Fruit fly (Drosophila melanogaster) whole organism, embryonic: Measurements from ENCODE around the gene CG6726.
A peak's percentile ranks its signal among the peaks of the same experiment; 100 is the strongest.

Experiments
- C15 ChIP-seq: fragments of 200-800 bp; sonication (Bioruptor generic); IDR thresholded peaks from 3 replicates; pipeline ENCODE4 v1.3.6; 2022; ENCODE audit warnings: missing biosample characterization, missing genetic modification characterization
- CG10431 ChIP-seq: fragments of 200-800 bp; sonication (Bioruptor generic); optimal IDR thresholded peaks from 3 replicates; lab custom pipeline; 2018; ENCODE audit warnings: missing biosample characterization, mild to moderate bottlenecking, missing genetic modification characterization
- CG15269 ChIP-seq: fragments of 200-800 bp; sonication (Bioruptor generic); optimal IDR thresholded peaks from 2 replicates; lab custom pipeline; 2018; ENCODE audit warnings: missing biosample characterization, mild to moderate bottlenecking, missing genetic modification characterization, moderate library complexity
- CG1529 ChIP-seq: fragments of 200-800 bp; sonication (Bioruptor generic); optimal IDR thresholded peaks from 3 replicates; lab custom pipeline; 2018; ENCODE audit warnings: missing biosample characterization, missing genetic modification characterization
- CG15479 ChIP-seq: fragments of 200-800 bp; sonication (Bioruptor generic); optimal IDR thresholded peaks from 3 replicates; lab custom pipeline; 2019; ENCODE audit warnings: missing biosample characterization, mild to moderate bottlenecking, missing genetic modification characterization, moderate library complexity
- CG16815 ChIP-seq: fragments of 200-800 bp; sonication (Bioruptor generic); optimal IDR thresholded peaks from 3 replicates; lab custom pipeline; 2017; ENCODE audit warnings: missing biosample characterization, mild to moderate bottlenecking, missing genetic modification characterization
- CG18764 ChIP-seq: fragments of 200-800 bp; sonication (Bioruptor generic); optimal IDR thresholded peaks from 3 replicates; lab custom pipeline; 2016; ENCODE audit warnings: missing biosample characterization, missing genetic modification characterization
- CG2875 ChIP-seq: fragments of 200-800 bp; sonication (Bioruptor generic); optimal IDR thresholded peaks from 2 replicates; lab custom pipeline; 2017; ENCODE audit warnings: missing biosample characterization, mild to moderate bottlenecking, missing genetic modification characterization, missing genetic modification reagents
- CG30403 ChIP-seq: fragments of 200-800 bp; sonication (Bioruptor generic); optimal IDR thresholded peaks from 3 replicates; lab custom pipeline; 2016; ENCODE audit warnings: missing biosample characterization, missing genetic modification characterization
- CG33557 ChIP-seq: fragments of 200-800 bp; sonication (Bioruptor generic); optimal IDR thresholded peaks from 2 replicates; lab custom pipeline; 2019; ENCODE audit warnings: missing biosample characterization, mild to moderate bottlenecking, missing genetic modification characterization, moderate library complexity
- CG34224 ChIP-seq: fragments of 200-800 bp; sonication (Bioruptor generic); IDR thresholded peaks from 3 replicates; pipeline ENCODE4 v1.3.6; 2022; ENCODE audit warnings: missing biosample characterization, missing genetic modification characterization; ENCODE audit not compliant: partially characterized antibody
- CG3847 ChIP-seq: fragments of 200-800 bp; sonication (Bioruptor generic); IDR thresholded peaks from 2 replicates; pipeline ENCODE4 v1.3.6; 2022; ENCODE audit warnings: missing biosample characterization, missing genetic modification characterization
- CG4730 ChIP-seq: fragments of 200-800 bp; sonication (Bioruptor generic); IDR thresholded peaks from 2 replicates; pipeline ENCODE4 v1.3.6; 2022; ENCODE audit warnings: missing biosample characterization, missing genetic modification characterization
- CG6813 ChIP-seq: fragments of 200-800 bp; sonication (Bioruptor generic); optimal IDR thresholded peaks from 2 replicates; lab custom pipeline; 2017; ENCODE audit warnings: missing biosample characterization, missing genetic modification characterization, mild to moderate bottlenecking, moderate library complexity, missing genetic modification reagents
- CG7556 ChIP-seq: fragments of 200-800 bp; sonication (Bioruptor generic); optimal IDR thresholded peaks from 2 replicates; lab custom pipeline; 2017; ENCODE audit warnings: missing biosample characterization, mild to moderate bottlenecking, missing genetic modification characterization
- CG9609 ChIP-seq: fragments of 200-800 bp; sonication (Bioruptor generic); optimal IDR thresholded peaks from 3 replicates; lab custom pipeline; 2016; ENCODE audit warnings: missing biosample characterization, missing genetic modification characterization
- Chrac-16 ChIP-seq: fragments of 200-800 bp; sonication (Bioruptor generic); optimal IDR thresholded peaks from 3 replicates; lab custom pipeline; 2016; ENCODE audit warnings: missing biosample characterization, missing genetic modification characterization
- D19A ChIP-seq: fragments of 200-800 bp; optimal IDR thresholded peaks from 3 replicates; lab custom pipeline; 2019; ENCODE audit warnings: missing biosample characterization, mild to moderate bottlenecking, missing genetic modification characterization, moderate library complexity
- Dip2 ChIP-seq: fragments of 200-800 bp; sonication (Bioruptor generic); IDR thresholded peaks from 2 replicates; pipeline ENCODE4 v1.3.6; 2022; ENCODE audit warnings: missing biosample characterization, missing genetic modification characterization
- Doc3 ChIP-seq: fragments of 200-800 bp; sonication (Bioruptor generic); IDR thresholded peaks from 3 replicates; pipeline ENCODE4 v1.3.6; 2022; ENCODE audit warnings: missing biosample characterization, missing genetic modification characterization; ENCODE audit not compliant: partially characterized antibody
- Elba2 ChIP-seq: fragments of 200-800 bp; sonication (Bioruptor generic); optimal IDR thresholded peaks from 3 replicates; lab custom pipeline; 2016; ENCODE audit warnings: missing biosample characterization, missing genetic modification characterization
- Mes4 ChIP-seq: fragments of 200-800 bp; sonication (Bioruptor generic); optimal IDR thresholded peaks from 2 replicates; lab custom pipeline; 2016; ENCODE audit warnings: missing biosample characterization, missing genetic modification characterization
- NfI ChIP-seq: fragments of 200-800 bp; sonication (Bioruptor generic); optimal IDR thresholded peaks from 3 replicates; lab custom pipeline; 2018; ENCODE audit warnings: missing biosample characterization, mild to moderate bottlenecking, missing genetic modification characterization, moderate library complexity
- Oaz ChIP-seq: fragments of 200-800 bp; sonication (Bioruptor generic); IDR thresholded peaks from 2 replicates; pipeline ENCODE4 v1.3.6; 2022; ENCODE audit warnings: missing biosample characterization, missing genetic modification characterization
- PHDP ChIP-seq: fragments of 200-800 bp; sonication (Bioruptor generic); optimal IDR thresholded peaks from 3 replicates; lab custom pipeline; 2018; ENCODE audit warnings: missing biosample characterization, mild to moderate bottlenecking, missing genetic modification characterization, moderate library complexity
- Sox102F ChIP-seq: fragments of 200-800 bp; sonication (Bioruptor generic); optimal IDR thresholded peaks from 2 replicates; lab custom pipeline; 2018; ENCODE audit warnings: missing biosample characterization, mild to moderate bottlenecking, missing genetic modification characterization, moderate library complexity
- Sry-δ ChIP-seq: fragments of 200-800 bp; sonication (Bioruptor generic); optimal IDR thresholded peaks from 2 replicates; lab custom pipeline; 2016; ENCODE audit warnings: missing biosample characterization, missing genetic modification characterization
- ab ChIP-seq: fragments of 200-800 bp; sonication (Bioruptor generic); optimal IDR thresholded peaks from 2 replicates; lab custom pipeline; 2016; ENCODE audit warnings: missing biosample characterization, missing genetic modification characterization
- amos ChIP-seq: fragments of 200-800 bp; sonication (Bioruptor generic); IDR thresholded peaks from 2 replicates; pipeline ENCODE4 v1.3.6; 2022; ENCODE audit warnings: missing biosample characterization, missing genetic modification characterization; ENCODE audit not compliant: partially characterized antibody
- bsh ChIP-seq, 2 experiments: fragments of 200-800 bp; sonication (Bioruptor generic); optimal IDR thresholded peaks; 2 replicates each; lab custom pipeline; 2017 to 2018; ENCODE audit warnings: mild to moderate bottlenecking in 2 of 2, missing biosample characterization in 2 of 2, missing genetic modification characterization in 2 of 2, moderate library complexity in 1 of 2
- cas ChIP-seq: fragments of 200-800 bp; sonication (Bioruptor generic); IDR thresholded peaks from 2 replicates; pipeline ENCODE4 v1.3.6; 2022; ENCODE audit warnings: missing biosample characterization, missing genetic modification characterization
- crc ChIP-seq: fragments of 200-800 bp; sonication (Bioruptor generic); optimal IDR thresholded peaks from 2 replicates; lab custom pipeline; 2016; ENCODE audit warnings: missing biosample characterization, missing genetic modification characterization
- croc ChIP-seq: fragments of 200-800 bp; sonication (Bioruptor generic); conservative IDR thresholded peaks from 3 replicates; pipeline ENCODE4 v1.3.6; 2022; ENCODE audit warnings: missing biosample characterization, missing genetic modification characterization
- dati ChIP-seq: fragments of 200-800 bp; sonication (Bioruptor generic); IDR thresholded peaks from 2 replicates; pipeline ENCODE4 v1.3.6; 2022; ENCODE audit warnings: missing biosample characterization, missing genetic modification characterization
- gcm2 ChIP-seq: fragments of 200-800 bp; sonication (Bioruptor generic); optimal IDR thresholded peaks from 2 replicates; lab custom pipeline; 2016; ENCODE audit warnings: missing biosample characterization, missing genetic modification characterization
- gsb-n ChIP-seq: fragments of 200-800 bp; sonication (Bioruptor generic); optimal IDR thresholded peaks from 3 replicates; lab custom pipeline; 2018; ENCODE audit warnings: missing biosample characterization, mild to moderate bottlenecking, missing genetic modification characterization
- gt ChIP-seq: fragments of 200-800 bp; sonication (Bioruptor generic); IDR thresholded peaks from 2 replicates; pipeline ENCODE4 v1.3.6; 2022; ENCODE audit warnings: missing biosample characterization, missing genetic modification characterization
- inv ChIP-seq: fragments of 200-800 bp; sonication (Bioruptor generic); IDR thresholded peaks from 2 replicates; pipeline ENCODE4 v1.3.6; 2022; ENCODE audit warnings: missing biosample characterization, missing genetic modification characterization; ENCODE audit not compliant: partially characterized antibody
- luna ChIP-seq: fragments of 200-800 bp; sonication (Bioruptor generic); optimal IDR thresholded peaks from 2 replicates; lab custom pipeline; 2016; ENCODE audit warnings: missing biosample characterization, missing genetic modification characterization
- mam ChIP-seq: fragments of 200-800 bp; sonication (Bioruptor generic); optimal IDR thresholded peaks from 3 replicates; lab custom pipeline; 2016; ENCODE audit warnings: missing biosample characterization, missing genetic modification characterization
- nau ChIP-seq: fragments of 200-800 bp; sonication (Bioruptor generic); optimal IDR thresholded peaks from 3 replicates; lab custom pipeline; 2017; ENCODE audit warnings: missing biosample characterization, mild to moderate bottlenecking, missing genetic modification characterization, missing genetic modification reagents
- onecut ChIP-seq: fragments of 200-800 bp; sonication (Bioruptor generic); IDR thresholded peaks from 2 replicates; pipeline ENCODE4 v1.3.6; 2022; ENCODE audit warnings: missing biosample characterization, missing genetic modification characterization
- pan ChIP-seq, 4 experiments: fragments of >200 bp in 3 of 4; fragments of 200-800 bp in 1 of 4; sonication (Bioruptor generic) in 1 of 4; optimal IDR thresholded peaks in 3 of 4; IDR thresholded peaks in 1 of 4; 2 replicates each; pipeline versions ENCODE4 v1.3.6 to Lab custom; 2017 to 2022; ENCODE audit warnings: missing biosample characterization in 2 of 4, missing genetic modification characterization in 2 of 4, mixed read lengths in 1 of 4
- pho ChIP-seq: fragments of 200-800 bp; sonication (Bioruptor generic); optimal IDR thresholded peaks from 2 replicates; lab custom pipeline; 2016; ENCODE audit warnings: missing biosample characterization, missing genetic modification characterization
- pita ChIP-seq: fragments of 200-800 bp; sonication (Bioruptor generic); optimal IDR thresholded peaks from 2 replicates; lab custom pipeline; 2017; ENCODE audit warnings: missing biosample characterization, mild to moderate bottlenecking, missing genetic modification characterization
- pum ChIP-seq: fragments of 200-800 bp; sonication (Bioruptor generic); optimal IDR thresholded peaks from 2 replicates; lab custom pipeline; 2016; ENCODE audit warnings: missing biosample characterization, missing genetic modification characterization
- sisA ChIP-seq: fragments of 200-800 bp; sonication (Bioruptor generic); IDR thresholded peaks from 2 replicates; pipeline ENCODE4 v1.3.6; 2022; ENCODE audit warnings: missing biosample characterization, missing genetic modification characterization
- tin ChIP-seq: fragments of 200-800 bp; sonication (Bioruptor generic); optimal IDR thresholded peaks from 3 replicates; lab custom pipeline; 2016; ENCODE audit warnings: missing biosample characterization, missing genetic modification characterization
- toy ChIP-seq: fragments of 200-800 bp; sonication (Bioruptor generic); IDR thresholded peaks from 2 replicates; pipeline ENCODE4 v1.3.6; 2022; ENCODE audit warnings: missing biosample characterization, missing genetic modification characterization
- twi ChIP-seq: fragments of 200-800 bp; optimal IDR thresholded peaks from 2 replicates; lab custom pipeline; 2019; ENCODE audit warnings: missing biosample characterization, mild to moderate bottlenecking, missing genetic modification characterization, moderate library complexity

The CG6726 gene

DNA sequence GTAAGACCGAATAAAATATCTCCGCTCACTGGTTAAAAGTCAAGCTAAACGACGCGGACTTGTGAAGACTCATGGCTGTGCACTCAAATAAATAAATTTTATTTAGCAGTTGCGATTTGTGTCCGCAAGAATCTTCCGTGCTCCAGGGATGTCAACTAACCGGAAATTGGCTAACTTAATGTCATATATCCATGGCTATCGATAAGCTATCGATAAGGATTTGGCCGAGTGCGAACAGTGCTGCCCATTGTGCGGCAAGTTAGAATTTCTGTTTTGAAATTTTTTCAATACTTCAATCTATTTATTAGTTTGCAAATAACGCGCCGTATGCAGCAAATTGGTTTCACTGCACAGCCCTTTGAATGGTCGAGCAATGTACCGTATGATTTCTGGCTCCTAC, 37.6 kb upstream of the CG6726 start, which contains the start of gene p53 (continued):
- TF ChIP-seq CG33557 (GFP tag; lab: Kevin White, UChicago) (peak; percentile 45), Sry-δ (GFP tag; lab: Kevin White, UChicago) (peak; percentile 74), CG30403 (GFP tag; lab: Kevin White, UChicago) (peak; percentile 57), cas (no peak), Sox102F (GFP tag; lab: Kevin White, UChicago) (peak; percentile 30), ab (GFP tag; lab: Kevin White, UChicago) (no peak), dati (GFP tag; lab: Robert Waterston, UW) (peak; percentile 48; the same call in 1 of the 2 replicates), pita (GFP tag; lab: Kevin White, UChicago) (no peak), pho (peak; percentile 59), CG6813 (GFP tag; lab: Kevin White, UChicago) (peak; percentile 71), sisA (GFP tag; lab: Robert Waterston, UW) (peak; percentile 24; the same call in 1 of the 2 replicates), CG4730 (peak; percentile 55), C15 (0 out of 3 replicates have a peak, but pooled peaks have one; percentile 27), inv (GFP tag; lab: Robert Waterston, UW) (peak; percentile 67), toy (peak; percentile 38; the same call in 1 of the 2 replicates), crc (GFP tag; lab: Kevin White, UChicago) (peak; percentile 51), pum (GFP tag; lab: Kevin White, UChicago) (peak; percentile 40), CG18764 (peak; percentile 63), CG7556 (GFP tag; lab: Kevin White, UChicago) (peak; percentile 33), twi (tag; lab: Kevin White, UChicago) (peak; percentile 49), gcm2 (peak; percentile 71), Oaz (GFP tag; lab: Robert Waterston, UW) (0 out of 2 replicates have a peak, but pooled peaks have one; percentile 36), CG1529 (GFP tag; lab: Kevin White, UChicago) (peak; percentile 60), CG10431 (GFP tag; lab: Kevin White, UChicago) (peak; percentile 32), luna (GFP tag; lab: Kevin White, UChicago) (peak; percentile 64), NfI (GFP tag; lab: Kevin White, UChicago) (peak; percentile 91), Elba2 (GFP tag; lab: Kevin White, UChicago) (no peak), nau (GFP tag; lab: Kevin White, UChicago) (peak; percentile 86), Doc3 (GFP tag; lab: Robert Waterston, UW) (peak; percentile 41; the same call in 1 of the 3 replicates), CG2875 (GFP tag; lab: Kevin White, UChicago) (peak; percentile 72), CG3847 (peak; percentile 71), amos (GFP tag; lab: Robert Waterston, UW) (peak; percentile 80), bsh (GFP tag; optimal IDR thresholded peaks at IDR 0.05; lab: Kevin White, UChicago) (peak in 1 of 2 experiments; percentile 64), CG34224 (GFP tag; lab: Robert Waterston, UW) (peak; percentile 54), mam (peak; percentile 67), D19A (no peak), gt (GFP tag; lab: Robert Waterston, UW) (no peak), CG9609 (GFP tag; lab: Kevin White, UChicago) (peak; percentile 66), CG15479 (GFP tag; lab: Kevin White, UChicago) (no peak), PHDP (peak; percentile 79), pan (optimal IDR thresholded peaks at IDR 0.05; lab: Kevin White, UChicago) (no peak), pan (GFP tag; optimal IDR thresholded peaks at IDR 0.05 in 1 of 2, IDR thresholded peaks at IDR 0.05 in 1 of 2) (peak in 1 of 2 experiments; percentile 73), Dip2 (GFP tag; lab: Robert Waterston, UW) (no peak), CG15269 (peak; percentile 54), croc (GFP tag; lab: Robert Waterston, UW) (peak; percentile 25; the same call in 2 of the 3 replicates), Chrac-16 (GFP tag; lab: Kevin White, UChicago) (peak; percentile 15), onecut (GFP tag; lab: Robert Waterston, UW) (peak; percentile 74), Mes4 (GFP tag; lab: Kevin White, UChicago) (peak; percentile 82), tin (peak; percentile 66), CG16815 (GFP tag; lab: Kevin White, UChicago) (peak; percentile 19), gsb-n (tag; lab: Kevin White, UChicago) (peak; percentile 59)
